Worm (Caenorhabditis elegans) whole organism, young adult: ENCODE results near the gene C46H3.1.

Source experiments
- B0035.1 ChIP-seq: sonication (generic microtip); optimal IDR thresholded peaks from 2 replicates; lab custom pipeline; 2016; ENCODE audit warnings: missing genetic modification characterization, mild to moderate bottlenecking, missing compliant biosample characterization, missing genotype, missing genetic modification reagents
- B0261.1 ChIP-seq: sonication (generic microtip); optimal IDR thresholded peaks from 2 replicates; lab custom pipeline; 2016; ENCODE audit warnings: mild to moderate bottlenecking, missing genetic modification characterization, moderate library complexity, missing compliant biosample characterization
- Y53F4B.3 ChIP-seq: fragments of 200-800 bp; sonication (Bioruptor generic); IDR thresholded peaks from 2 replicates; pipeline ENCODE4 v1.3.6; 2022; ENCODE audit warnings: missing genetic modification reagents, missing genetic modification characterization, missing compliant biosample characterization
- Y56A3A.18 ChIP-seq: fragments of 200-800 bp; sonication (Bioruptor generic); IDR thresholded peaks from 2 replicates; pipeline ENCODE4 v1.3.6; 2022; ENCODE audit warnings: missing genetic modification reagents, missing genetic modification characterization, missing compliant biosample characterization
- ama-1 ChIP-seq, 3 experiments: fragments of 150-350 bp in 1 of 3; sonication (generic microtip) in 2 of 3; optimal IDR thresholded peaks; 2 replicates each; lab custom pipeline; 2014 to 2018; ENCODE audit warnings: missing biosample characterization in 2 of 3, missing genetic modification characterization in 2 of 3, missing genetic modification reagents in 2 of 3
- aptf-3 ChIP-seq: fragments of 200-800 bp; sonication (Bioruptor generic); IDR thresholded peaks from 2 replicates; pipeline ENCODE4 v1.3.6; 2022; ENCODE audit warnings: missing genetic modification characterization, missing compliant biosample characterization
- egrh-3 ChIP-seq: fragments of 200-800 bp; sonication (Bioruptor generic); IDR thresholded peaks from 2 replicates; pipeline ENCODE4 v1.3.6; 2022; ENCODE audit warnings: missing genetic modification reagents, missing genetic modification characterization, missing compliant biosample characterization
- mel-28 ChIP-seq: sonication (generic microtip); optimal IDR thresholded peaks from 2 replicates; lab custom pipeline; 2016; ENCODE audit warnings: borderline replicate concordance, mild to moderate bottlenecking, missing genetic modification characterization, missing compliant biosample characterization
- unc-62 ChIP-seq: fragments of 150-350 bp; optimal IDR thresholded peaks from 2 replicates; lab custom pipeline; 2014; ENCODE audit warnings: missing biosample characterization, missing genetic modification reagents, missing genetic modification characterization

- TF ChIP-seq Y56A3A.18 (GFP tag; lab: Robert Waterston, UW): no peak
- TF ChIP-seq B0261.1 (tag; lab: Kevin White, UChicago): no peak
- TF ChIP-seq unc-62: no peak
- no peak for TF ChIP-seq mel-28 (tag; lab: Kevin White, UChicago)
- 0 out of 2 replicates have a peak, but pooled peaks have one; percentile 48 for TF ChIP-seq egrh-3 (GFP tag; lab: Robert Waterston, UW)
- no peak for TF ChIP-seq aptf-3 (GFP tag; lab: Robert Waterston, UW)
- no peak for TF ChIP-seq ama-1 (optimal IDR thresholded peaks at IDR 0.05; lab: Kevin White, UChicago)
- TF ChIP-seq ama-1 (GFP tag; optimal IDR thresholded peaks at IDR 0.05; lab: Kevin White, UChicago): no peak
- no peak for TF ChIP-seq Y53F4B.3 (GFP tag; lab: Robert Waterston, UW)
- no peak for TF ChIP-seq B0035.1
Observed at ce11 chrX:1202638-1203037, 6.6 kb upstream of the C46H3.1 start.
